Worm (Caenorhabditis elegans): ENCODE results near the gene ZK84.2.

DNA sequence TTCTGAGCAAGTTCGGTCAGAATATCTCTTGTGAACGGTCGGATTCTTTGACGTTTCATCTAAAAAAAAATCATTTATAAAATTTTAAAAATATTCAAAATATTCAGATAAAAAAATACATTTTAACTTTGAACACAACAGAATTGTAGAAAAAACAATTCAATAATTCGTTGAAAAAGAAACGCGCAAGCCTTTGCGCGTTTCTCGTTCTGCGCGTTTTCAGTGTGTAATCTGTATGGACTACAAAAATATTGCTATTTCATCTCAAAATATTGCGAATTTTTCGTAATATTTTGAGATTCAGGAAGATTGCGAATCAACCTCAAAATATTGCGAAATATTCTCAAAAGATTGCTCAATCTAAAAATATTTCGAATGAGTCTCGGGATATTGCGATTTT is 41.8 kb downstream of the ZK84.2 start, which contains the start of gene R12C12.7:
- TF ChIP-seq lin-13 (GFP tag; optimal IDR thresholded peaks at IDR 0.05) (no peak), ceh-8 (GFP tag; optimal IDR thresholded peaks at IDR 0.05) (no peak), xbp-1 (tag; optimal IDR thresholded peaks at IDR 0.05) (no peak)
